Worm (Caenorhabditis elegans): ENCODE data around the gene str-1.

ce11 chrIV:7139143-7139542 lies 34.4 kb upstream of the str-1 start:
- no peak for TF ChIP-seq ztf-28 (GFP tag; IDR thresholded peaks at IDR 0.05)
- no peak for TF ChIP-seq fkh-3 (tag; optimal IDR thresholded peaks at IDR 0.05)
- TF ChIP-seq rcor-1 (GFP tag; IDR thresholded peaks at IDR 0.05): no peak
- no peak for TF ChIP-seq B0336.3 (GFP tag; IDR thresholded peaks at IDR 0.05)
- TF ChIP-seq chd-7 (tag; optimal IDR thresholded peaks at IDR 0.05): no peak
- no peak for TF ChIP-seq rpc-1 (optimal IDR thresholded peaks at IDR 0.05)
- TF ChIP-seq rpc-1 (tag; optimal IDR thresholded peaks at IDR 0.05): no peak
